Worm (Caenorhabditis elegans) whole organism, L1 larva: ENCODE data around the gene xbp-1.
A peak's percentile ranks its signal among the peaks of the same experiment; 100 is the strongest.

Source experiments
- C16A3.4 ChIP-seq: fragments of 150-350 bp; optimal IDR thresholded peaks from 2 replicates; lab custom pipeline; 2014; ENCODE audit warnings: missing biosample characterization, missing genetic modification characterization
- C34B4.2 ChIP-seq: sonication (generic microtip); optimal IDR thresholded peaks from 2 replicates; lab custom pipeline; 2017; ENCODE audit warnings: mild to moderate bottlenecking, missing genetic modification characterization, missing compliant biosample characterization
- F16B12.6 ChIP-seq: fragments of 150-350 bp; optimal IDR thresholded peaks from 2 replicates; lab custom pipeline; 2014; ENCODE audit warnings: missing biosample characterization, missing genetic modification characterization
- aha-1 ChIP-seq: fragments of 150-350 bp; optimal IDR thresholded peaks from 2 replicates; lab custom pipeline; 2014; ENCODE audit warnings: missing biosample characterization, missing genetic modification characterization
- alr-1 ChIP-seq: fragments of 200-800 bp; sonication (Bioruptor generic); optimal IDR thresholded peaks from 2 replicates; lab custom pipeline; 2018; ENCODE audit warnings: borderline replicate concordance, mild to moderate bottlenecking, missing genetic modification characterization, missing compliant biosample characterization
- blmp-1 ChIP-seq: fragments of 150-350 bp; optimal IDR thresholded peaks from 2 replicates; lab custom pipeline; 2014; ENCODE audit warnings: missing biosample characterization, missing genetic modification characterization
- ceh-8 ChIP-seq: fragments of 200-800 bp; sonication (Bioruptor generic); optimal IDR thresholded peaks from 2 replicates; lab custom pipeline; 2018; ENCODE audit warnings: mild to moderate bottlenecking, missing genetic modification characterization, moderate library complexity, missing compliant biosample characterization
- ceh-82 ChIP-seq, 3 experiments: fragments of 150-350 bp in 1 of 3; sonication (generic microtip) in 2 of 3; optimal IDR thresholded peaks; 2 replicates each; lab custom pipeline; 2014 to 2017; ENCODE audit warnings: missing biosample characterization in 3 of 3, missing genetic modification characterization in 3 of 3
- ceh-88 ChIP-seq: fragments of 200-800 bp; sonication (Bioruptor generic); IDR thresholded peaks from 2 replicates; pipeline ENCODE4 v1.3.6; 2022; ENCODE audit warnings: missing genetic modification characterization, missing compliant biosample characterization
- ces-1 ChIP-seq: fragments of 150-350 bp; optimal IDR thresholded peaks from 2 replicates; lab custom pipeline; 2014; ENCODE audit warnings: missing biosample characterization, missing genetic modification reagents, missing genetic modification characterization
- dsc-1 ChIP-seq: sonication (generic microtip); optimal IDR thresholded peaks from 2 replicates; lab custom pipeline; 2016; ENCODE audit warnings: mild to moderate bottlenecking, missing genetic modification characterization, missing compliant biosample characterization
- efl-1 ChIP-seq, 4 experiments: fragments of 150-350 bp; optimal IDR thresholded peaks in 3 of 4; peaks in 1 of 4; 1 replicate in 1 of 4; 2 replicates in 3 of 4; lab custom pipeline; 2014; ENCODE audit warnings: missing biosample characterization in 2 of 4, missing genetic modification characterization in 2 of 4, missing genetic modification reagents in 2 of 4
- egl-13 ChIP-seq: sonication (generic microtip); optimal IDR thresholded peaks from 2 replicates; lab custom pipeline; 2016; ENCODE audit warnings: missing genotype, missing genetic modification reagents, missing genetic modification characterization, missing compliant biosample characterization
- elt-2 ChIP-seq: sonication (generic microtip); optimal IDR thresholded peaks from 2 replicates; lab custom pipeline; 2016; ENCODE audit warnings: missing genetic modification characterization, mild to moderate bottlenecking, inconsistent platforms, missing compliant biosample characterization, missing genetic modification reagents
- ets-5 ChIP-seq: fragments of 200-800 bp; sonication (Bioruptor generic); IDR thresholded peaks from 2 replicates; pipeline ENCODE4 v1.3.6; 2022; ENCODE audit warnings: missing genetic modification characterization, missing compliant biosample characterization
- fkh-10 ChIP-seq: sonication (generic microtip); optimal IDR thresholded peaks from 2 replicates; lab custom pipeline; 2017; ENCODE audit warnings: missing biosample characterization, missing genetic modification reagents, missing genetic modification characterization
- fkh-4 ChIP-seq: sonication (generic microtip); optimal IDR thresholded peaks from 2 replicates; lab custom pipeline; 2016; ENCODE audit warnings: missing compliant biosample characterization, missing genetic modification characterization, borderline replicate concordance
- fkh-8 ChIP-seq: sonication (generic microtip); optimal IDR thresholded peaks from 2 replicates; lab custom pipeline; 2016; ENCODE audit warnings: mild to moderate bottlenecking, missing genetic modification characterization, missing compliant biosample characterization
- fos-1 ChIP-seq: fragments of 150-350 bp; optimal IDR thresholded peaks from 2 replicates; lab custom pipeline; 2014; ENCODE audit warnings: missing biosample characterization, missing genetic modification characterization
- grh-1 ChIP-seq: fragments of 200-800 bp; sonication (Bioruptor generic); IDR thresholded peaks from 2 replicates; pipeline ENCODE4 v1.3.6; 2022; ENCODE audit warnings: missing genetic modification reagents, missing genetic modification characterization, missing compliant biosample characterization
- hlh-17 ChIP-seq: fragments of 200-800 bp; sonication (Bioruptor generic); optimal IDR thresholded peaks from 2 replicates; lab custom pipeline; 2018; ENCODE audit warnings: missing genetic modification characterization, mild to moderate bottlenecking, missing compliant biosample characterization, moderate library complexity, borderline replicate concordance
- hlh-4 ChIP-seq: sonication (generic microtip); optimal IDR thresholded peaks from 2 replicates; lab custom pipeline; 2016; ENCODE audit warnings: mild to moderate bottlenecking, missing genetic modification characterization, missing compliant biosample characterization
- isw-1 ChIP-seq: fragments of 200-800 bp; sonication (Bioruptor generic); IDR thresholded peaks from 2 replicates; pipeline ENCODE4 v1.3.6; 2022; ENCODE audit warnings: missing genetic modification characterization, missing compliant biosample characterization
- jun-1 ChIP-seq: fragments of 150-350 bp; optimal IDR thresholded peaks from 2 replicates; lab custom pipeline; 2014; ENCODE audit warnings: missing biosample characterization, missing genetic modification reagents, missing genetic modification characterization
- lin-14 ChIP-seq: fragments of 200-800 bp; sonication (Bioruptor generic); optimal IDR thresholded peaks from 2 replicates; lab custom pipeline; 2018; ENCODE audit warnings: mild to moderate bottlenecking, missing genetic modification characterization, moderate library complexity, missing compliant biosample characterization
- lin-39 ChIP-seq: fragments of 150-350 bp; optimal IDR thresholded peaks from 2 replicates; lab custom pipeline; 2014; ENCODE audit warnings: missing biosample characterization, missing genetic modification reagents, missing genetic modification characterization
- mab-9 ChIP-seq: fragments of 200-800 bp; sonication (Bioruptor generic); IDR thresholded peaks from 2 replicates; pipeline ENCODE4 v1.3.6; 2022; ENCODE audit warnings: missing genetic modification reagents, missing genetic modification characterization, missing compliant biosample characterization
- mdl-1 ChIP-seq, 2 experiments: fragments of 150-350 bp; optimal IDR thresholded peaks; 2 replicates each; lab custom pipeline; 2014 to 2017; ENCODE audit warnings: missing biosample characterization in 2 of 2, missing genetic modification characterization in 2 of 2, inconsistent platforms in 1 of 2
- mef-2 ChIP-seq: fragments of 150-350 bp; optimal IDR thresholded peaks from 2 replicates; lab custom pipeline; 2014; ENCODE audit warnings: missing biosample characterization, missing genetic modification characterization
- nhr-19 ChIP-seq: fragments of 200-800 bp; sonication (Bioruptor generic); conservative IDR thresholded peaks from 2 replicates; pipeline ENCODE4 v1.3.6; 2022; ENCODE audit warnings: missing genetic modification characterization, missing compliant biosample characterization
- nhr-20 ChIP-seq: sonication (generic microtip); optimal IDR thresholded peaks from 2 replicates; lab custom pipeline; 2016; ENCODE audit warnings: mild to moderate bottlenecking, missing genetic modification characterization, missing compliant biosample characterization
- nhr-47 ChIP-seq: sonication (generic microtip); optimal IDR thresholded peaks from 2 replicates; lab custom pipeline; 2016; ENCODE audit warnings: mild to moderate bottlenecking, missing genetic modification characterization, moderate library complexity, missing compliant biosample characterization
- nhr-71 ChIP-seq: sonication (generic microtip); optimal IDR thresholded peaks from 2 replicates; lab custom pipeline; 2016; ENCODE audit warnings: mild to moderate bottlenecking, missing genetic modification characterization, moderate library complexity, missing compliant biosample characterization
- nhr-85 ChIP-seq: sonication (generic microtip); peaks from one replicate; lab custom pipeline; 2016; ENCODE audit warnings: missing genetic modification characterization, inconsistent platforms, missing compliant biosample characterization
- pax-3 ChIP-seq: fragments of 200-800 bp; sonication (Bioruptor generic); optimal IDR thresholded peaks from 2 replicates; lab custom pipeline; 2018; ENCODE audit warnings: mild to moderate bottlenecking, missing genetic modification characterization, moderate library complexity, missing compliant biosample characterization
- snu-23 ChIP-seq: sonication (generic microtip); optimal IDR thresholded peaks from 2 replicates; lab custom pipeline; 2016; ENCODE audit warnings: missing genetic modification characterization, missing compliant biosample characterization
- sox-4 ChIP-seq: sonication (generic microtip); optimal IDR thresholded peaks from 2 replicates; lab custom pipeline; 2016; ENCODE audit warnings: missing genetic modification characterization, missing compliant biosample characterization
- sptf-1 ChIP-seq: fragments of 150-350 bp; optimal IDR thresholded peaks from 2 replicates; lab custom pipeline; 2014; ENCODE audit warnings: missing biosample characterization, missing genetic modification characterization
- tlp-1 ChIP-seq: fragments of 150-350 bp; optimal IDR thresholded peaks from 2 replicates; lab custom pipeline; 2014; ENCODE audit warnings: missing biosample characterization, missing genetic modification characterization
- unc-98 ChIP-seq: fragments of 200-800 bp; sonication (Bioruptor generic); IDR thresholded peaks from 2 replicates; pipeline ENCODE4 v1.3.6; 2022; ENCODE audit warnings: missing genetic modification characterization, missing compliant biosample characterization
- vab-15 ChIP-seq: sonication (generic microtip); optimal IDR thresholded peaks from 2 replicates; lab custom pipeline; 2017; ENCODE audit warnings: missing genotype, mild to moderate bottlenecking, missing genetic modification characterization, missing compliant biosample characterization
- zag-1 ChIP-seq: fragments of 150-350 bp; optimal IDR thresholded peaks from 2 replicates; lab custom pipeline; 2014; ENCODE audit warnings: missing biosample characterization, missing genetic modification characterization
- ztf-11 ChIP-seq, 2 experiments: sonication (generic microtip); optimal IDR thresholded peaks; 2 replicates each; lab custom pipeline; 2016 to 2017; ENCODE audit warnings: missing genetic modification characterization in 2 of 2, missing biosample characterization in 1 of 2, missing compliant biosample characterization in 1 of 2
- ztf-4 ChIP-seq: fragments of 150-350 bp; optimal IDR thresholded peaks from 2 replicates; lab custom pipeline; 2014; ENCODE audit warnings: missing biosample characterization, missing genetic modification characterization

Gene xbp-1

ce11 chrIII:4220864-4221263 lies 27.3 kb downstream of the xbp-1 start (continued):
- TF ChIP-seq ces-1 (GFP tag; lab: Kevin White, UChicago) (no peak), jun-1 (tag; lab: Kevin White, UChicago) (no peak), nhr-19 (GFP tag; lab: Robert Waterston, UW) (no peak), nhr-47 (tag; lab: Kevin White, UChicago) (peak; percentile 60), isw-1 (GFP tag; lab: Robert Waterston, UW) (no peak), mef-2 (no peak), C34B4.2 (tag; lab: Kevin White, UChicago) (no peak), fkh-8 (tag; lab: Kevin White, UChicago) (peak; percentile 90), dsc-1 (peak; percentile 79), fkh-10 (GFP tag; lab: Kevin White, UChicago) (no peak), ztf-11 (tag; optimal IDR thresholded peaks at IDR 0.05; lab: Kevin White, UChicago) (no peak), sox-4 (tag; lab: Kevin White, UChicago) (peak; percentile 20), sptf-1 (no peak), blmp-1 (tag; lab: Kevin White, UChicago) (no peak), grh-1 (GFP tag; lab: Robert Waterston, UW) (no peak), elt-2 (tag; lab: Kevin White, UChicago) (no peak), pax-3 (peak; percentile 70), egl-13 (tag; lab: Kevin White, UChicago) (no peak), hlh-17 (GFP tag; lab: Kevin White, UChicago) (no peak), nhr-20 (no peak), ztf-4 (tag; lab: Kevin White, UChicago) (peak; percentile 24), hlh-4 (tag; lab: Kevin White, UChicago) (peak; percentile 2), ceh-8 (GFP tag; lab: Kevin White, UChicago) (no peak), ceh-88 (GFP tag; lab: Robert Waterston, UW) (no peak), tlp-1 (tag; lab: Kevin White, UChicago) (no peak), fkh-4 (tag; lab: Kevin White, UChicago) (no peak), lin-39 (no peak), fos-1 (tag; lab: Kevin White, UChicago) (no peak), nhr-85 (no peak), nhr-71 (peak; percentile 61), mdl-1 (tag; optimal IDR thresholded peaks at IDR 0.05; lab: Kevin White, UChicago) (no peak), ets-5 (no peak), unc-98 (no peak), zag-1 (tag; lab: Kevin White, UChicago) (no peak), ceh-82 (tag; optimal IDR thresholded peaks at IDR 0.05; lab: Kevin White, UChicago) (no peak), F16B12.6 (tag; lab: Kevin White, UChicago) (no peak), vab-15 (tag; lab: Kevin White, UChicago) (no peak), snu-23 (GFP tag; lab: Kevin White, UChicago) (no peak), C16A3.4 (tag; lab: Kevin White, UChicago) (no peak), alr-1 (no peak)

- no peak for TF ChIP-seq mab-9 (GFP tag; lab: Robert Waterston, UW)
- no peak for TF ChIP-seq aha-1
- peak; percentile 45 for TF ChIP-seq lin-14 (GFP tag; lab: Kevin White, UChicago)
- TF ChIP-seq efl-1 (optimal IDR thresholded peaks at IDR 0.05; lab: Kevin White, UChicago) = no peak
- TF ChIP-seq efl-1 (GFP tag; optimal IDR thresholded peaks at IDR 0.05 in 1 of 2; lab: Kevin White, UChicago) = peak in 1 of 2 experiments; percentile 21
Observed at ce11 chrIII:4221527-4221926, 27.9 kb downstream of the xbp-1 start.
